Worm (Caenorhabditis elegans): ENCODE data around the gene math-9.
"Not testable (repeated sequence)": the region's sequence is repeated elsewhere in the genome, so short reads cannot be mapped to it uniquely, and the experiment has no call there.

math-9 gene

DNA sequence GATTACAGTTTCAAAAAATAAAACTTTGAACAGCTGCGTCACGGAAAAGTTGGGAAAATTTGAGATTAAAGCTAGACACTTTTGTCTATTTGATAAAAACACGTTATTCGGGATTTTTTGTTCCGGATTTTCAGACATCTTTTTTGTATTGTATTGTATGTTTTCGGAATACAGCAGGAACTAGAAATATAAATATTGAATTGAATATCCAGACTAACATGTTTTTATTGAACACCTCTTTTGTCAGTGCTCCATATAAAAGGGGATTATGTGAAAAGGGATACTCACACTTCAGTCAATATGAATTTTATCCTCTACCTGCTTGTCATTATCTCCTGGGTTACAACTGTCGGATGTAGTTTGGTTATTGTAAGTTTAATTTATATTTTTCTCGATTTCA, 3.3 kb upstream of the math-9 start, which contains the start of gene C16C4.1:
Gene C16C4.1 (plus strand): TSS at position 301 of the 400 bp plus-strand sequence.
- no peak for TF ChIP-seq dao-5 (tag; optimal IDR thresholded peaks at IDR 0.05)
- no peak for TF ChIP-seq him-1 (tag; optimal IDR thresholded peaks at IDR 0.05)
- TF ChIP-seq W03F9.2 (tag; optimal IDR thresholded peaks at IDR 0.05): no peak

DNA sequence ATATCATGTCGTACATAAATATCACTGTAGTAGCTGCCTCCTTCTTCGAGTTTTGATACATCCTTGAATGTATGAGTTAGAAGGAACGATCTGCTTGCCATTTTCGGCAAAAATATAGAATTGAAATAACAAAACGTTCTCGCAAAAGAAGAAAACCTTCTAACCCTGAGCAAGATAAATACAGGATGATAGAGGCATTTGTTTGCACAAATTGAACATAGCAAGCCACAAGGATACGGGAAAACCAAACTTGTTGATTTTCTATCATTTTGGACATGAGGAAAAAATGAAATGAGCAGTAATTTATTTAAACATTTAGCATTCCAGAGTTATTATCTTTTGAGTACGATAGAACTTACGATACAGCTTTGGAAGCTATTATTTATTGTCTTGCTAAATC, 1.5 kb downstream of the math-9 start, which contains the start of gene math-8:
Gene math-8 (minus strand): TSS at position 101 of the 400 bp plus-strand sequence.
- no peak for TF ChIP-seq him-1 (tag; optimal IDR thresholded peaks at IDR 0.05)
- TF ChIP-seq W03F9.2 (tag; optimal IDR thresholded peaks at IDR 0.05): no peak
- no peak for TF ChIP-seq dao-5 (tag; optimal IDR thresholded peaks at IDR 0.05)

DNA sequence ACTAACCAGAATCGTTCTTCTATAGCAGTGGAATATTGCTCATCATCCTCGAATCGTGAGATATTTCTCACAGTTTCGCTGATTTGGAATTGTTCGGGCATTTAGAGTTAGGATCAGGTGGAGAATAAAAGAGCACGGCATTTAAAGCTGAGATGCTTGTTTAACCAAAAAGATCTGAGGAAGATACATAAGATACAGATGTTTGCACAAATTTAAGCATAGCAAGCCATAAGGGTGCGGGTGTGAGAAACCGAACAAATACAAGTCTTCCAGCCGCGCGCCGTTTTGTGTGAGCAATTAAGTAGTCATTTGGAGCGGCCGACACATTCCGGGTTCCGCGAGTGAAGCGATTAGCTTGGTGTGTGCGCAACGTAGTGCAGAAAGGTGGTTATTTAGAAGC, 4.2 kb downstream of the math-9 start, which contains the start of gene math-7:
Gene math-7 (minus strand): TSS at position 101 of the 400 bp plus-strand sequence.
- TF ChIP-seq dao-5 (tag; optimal IDR thresholded peaks at IDR 0.05) (no peak), W03F9.2 (tag; optimal IDR thresholded peaks at IDR 0.05) (no peak), him-1 (tag; optimal IDR thresholded peaks at IDR 0.05) (no peak)

DNA sequence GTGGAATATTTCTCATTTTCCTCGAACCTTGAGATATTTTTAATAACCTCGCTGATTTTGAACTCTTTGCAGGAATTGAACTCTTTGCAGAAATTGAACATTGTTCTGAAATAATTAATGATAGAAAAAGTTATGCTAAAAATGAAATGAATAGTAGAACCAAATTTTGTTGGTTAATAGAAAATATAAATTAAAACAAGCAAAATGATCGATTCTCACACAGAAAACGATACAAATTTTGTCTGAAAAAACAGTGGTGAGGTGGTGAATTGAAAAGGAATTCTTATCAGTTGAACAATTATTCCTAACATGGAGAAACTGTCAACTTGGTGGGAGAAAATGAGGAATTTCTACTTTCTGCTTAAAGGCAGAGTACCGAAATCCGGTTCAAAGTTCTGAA, 5.9 kb downstream of the math-9 start, which contains the start of gene math-6:
Gene math-6 (minus strand): TSS at position 101 of the 400 bp plus-strand sequence.
- no peak for TF ChIP-seq W03F9.2 (tag; optimal IDR thresholded peaks at IDR 0.05)
- no peak for TF ChIP-seq dao-5 (tag; optimal IDR thresholded peaks at IDR 0.05)
- TF ChIP-seq him-1 (tag; optimal IDR thresholded peaks at IDR 0.05): no peak

DNA sequence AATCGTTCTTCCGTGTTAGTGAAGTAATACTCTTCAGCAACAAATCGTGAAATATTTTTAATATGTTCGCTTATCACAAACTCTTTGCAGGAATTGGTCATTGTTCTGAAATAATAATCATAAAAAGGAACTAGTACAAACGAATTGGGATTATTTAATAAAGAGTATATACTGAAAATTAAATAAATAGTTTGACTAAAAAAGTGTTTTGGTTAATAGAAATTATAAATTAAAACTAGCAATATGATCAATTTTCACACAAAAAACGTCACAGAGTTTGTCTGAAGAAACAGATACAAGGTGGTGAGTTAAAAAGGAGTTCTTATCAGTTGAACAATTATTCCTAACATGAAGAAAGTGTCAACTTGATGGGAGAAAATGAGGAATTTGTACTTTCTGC, 7.9 kb downstream of the math-9 start, which contains the start of gene math-5:
Gene math-5 (minus strand): TSS at position 101 of the 400 bp plus-strand sequence.
- TF ChIP-seq W03F9.2 (tag; optimal IDR thresholded peaks at IDR 0.05) (no peak), him-1 (tag; optimal IDR thresholded peaks at IDR 0.05) (no peak), dao-5 (tag; optimal IDR thresholded peaks at IDR 0.05) (no peak)

DNA sequence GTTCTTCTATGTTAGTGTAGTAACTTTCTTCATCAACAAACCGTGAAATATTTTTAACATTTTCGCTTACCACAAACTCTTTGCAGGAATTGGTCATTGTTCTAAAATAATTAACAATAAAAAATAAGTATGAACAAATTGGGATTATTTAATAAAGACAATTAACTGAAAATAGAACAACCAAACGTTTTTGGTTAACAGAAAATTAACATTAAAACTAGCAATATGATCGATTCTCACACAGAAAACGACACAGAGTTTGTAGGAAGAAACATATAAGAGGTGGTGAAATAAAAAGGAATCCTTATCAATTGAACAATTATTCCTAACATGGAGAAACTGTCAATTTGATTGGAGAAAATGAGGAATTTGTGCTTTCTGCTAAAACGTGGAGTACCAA, 11.9 kb downstream of the math-9 start, which contains the start of gene math-16:
Gene math-16 (minus strand): TSS at position 101 of the 400 bp plus-strand sequence.
- no peak for TF ChIP-seq dao-5 (tag; optimal IDR thresholded peaks at IDR 0.05)
- TF ChIP-seq W03F9.2 (tag; optimal IDR thresholded peaks at IDR 0.05): no peak
- no peak for TF ChIP-seq him-1 (tag; optimal IDR thresholded peaks at IDR 0.05)

DNA sequence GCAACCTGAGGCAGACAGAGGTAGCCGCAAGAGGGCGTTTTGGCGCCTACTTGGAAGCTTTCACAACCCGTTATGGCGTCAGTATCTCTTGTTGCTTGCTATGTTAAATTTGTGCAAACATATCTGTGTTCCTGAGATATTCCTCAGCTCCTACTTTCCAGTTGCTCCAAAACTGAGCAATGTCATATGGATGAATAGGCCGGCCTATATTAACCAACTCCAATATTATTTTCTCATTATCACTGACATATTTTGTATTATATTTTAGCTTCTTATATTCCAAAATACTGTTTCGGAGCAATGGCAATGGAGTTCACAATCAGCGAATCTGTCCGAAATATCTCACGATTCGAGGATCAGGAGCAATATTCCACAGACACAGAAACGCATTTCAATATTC, 14.9 kb downstream of the math-9 start, which contains the start of gene math-13:
Gene math-13 (plus strand): TSS at position 301 of the 400 bp plus-strand sequence.
- TF ChIP-seq W03F9.2 (tag; optimal IDR thresholded peaks at IDR 0.05) (no peak), dao-5 (tag; optimal IDR thresholded peaks at IDR 0.05) (no peak), him-1 (tag; optimal IDR thresholded peaks at IDR 0.05) (no peak)

DNA sequence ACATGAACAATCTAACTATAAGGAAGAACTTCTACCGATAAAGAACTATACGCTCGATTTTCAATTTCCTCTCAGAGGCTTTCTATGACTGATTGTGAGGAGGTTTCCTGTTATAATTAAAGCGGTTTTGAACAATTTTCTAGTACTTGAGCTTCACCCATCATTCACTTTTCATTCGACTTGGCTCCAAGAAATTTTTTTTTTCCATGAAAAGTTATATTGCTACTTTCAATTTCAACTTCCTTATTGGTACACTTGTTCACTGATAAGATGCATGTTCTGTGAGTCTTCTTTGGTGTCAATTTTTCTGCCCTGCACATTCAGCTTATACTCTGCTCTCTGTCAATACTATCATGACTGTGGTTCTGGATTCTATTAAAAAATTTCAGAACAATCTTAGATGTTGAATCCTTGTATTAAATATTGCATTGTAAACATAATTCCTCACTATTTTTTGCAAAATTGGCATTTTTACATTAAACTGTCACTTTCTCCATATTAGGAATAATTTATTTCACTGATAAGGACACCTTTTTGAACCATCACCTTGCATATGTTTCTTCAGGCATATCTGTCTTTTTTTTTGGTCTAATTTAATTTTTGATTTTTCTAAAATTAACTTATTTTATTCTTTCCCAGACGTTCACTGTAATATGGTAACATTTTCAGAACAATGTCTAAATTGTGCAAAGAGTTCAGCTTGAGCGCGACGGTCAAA, 19.5 kb downstream of the math-9 start, which contains the start of gene math-10:
Gene math-10 (plus strand): TSS at position 668 of the 718 bp plus-strand sequence.
- TF ChIP-seq W03F9.2 (tag; optimal IDR thresholded peaks at IDR 0.05) (no peak), dao-5 (tag; optimal IDR thresholded peaks at IDR 0.05) (no peak), him-1 (tag; optimal IDR thresholded peaks at IDR 0.05) (no peak)

DNA sequence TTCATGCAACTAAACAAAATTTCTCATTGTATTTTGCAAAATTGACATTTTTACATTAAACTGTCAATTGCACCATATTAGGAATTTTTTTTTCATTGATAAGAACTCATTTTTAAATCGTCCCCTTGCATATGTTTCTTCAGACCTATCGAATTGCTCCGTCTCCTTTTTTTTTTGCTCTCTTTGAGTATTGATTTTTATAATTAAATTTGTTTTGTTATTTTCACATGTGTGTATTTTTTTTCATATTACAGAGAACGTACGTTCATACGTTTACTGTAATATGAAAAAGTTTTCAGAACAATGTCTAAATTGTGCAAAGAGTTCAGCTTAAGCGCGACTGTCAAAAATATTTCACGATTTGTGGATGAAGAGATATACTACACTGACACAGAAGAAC, 21.5 kb downstream of the math-9 start, which contains the start of gene math-14:
Gene math-14 (plus strand): TSS at position 301 of the 400 bp plus-strand sequence.
- TF ChIP-seq dao-5 (tag; optimal IDR thresholded peaks at IDR 0.05) (no peak), W03F9.2 (tag; optimal IDR thresholded peaks at IDR 0.05) (no peak), him-1 (tag; optimal IDR thresholded peaks at IDR 0.05) (no peak)

DNA sequence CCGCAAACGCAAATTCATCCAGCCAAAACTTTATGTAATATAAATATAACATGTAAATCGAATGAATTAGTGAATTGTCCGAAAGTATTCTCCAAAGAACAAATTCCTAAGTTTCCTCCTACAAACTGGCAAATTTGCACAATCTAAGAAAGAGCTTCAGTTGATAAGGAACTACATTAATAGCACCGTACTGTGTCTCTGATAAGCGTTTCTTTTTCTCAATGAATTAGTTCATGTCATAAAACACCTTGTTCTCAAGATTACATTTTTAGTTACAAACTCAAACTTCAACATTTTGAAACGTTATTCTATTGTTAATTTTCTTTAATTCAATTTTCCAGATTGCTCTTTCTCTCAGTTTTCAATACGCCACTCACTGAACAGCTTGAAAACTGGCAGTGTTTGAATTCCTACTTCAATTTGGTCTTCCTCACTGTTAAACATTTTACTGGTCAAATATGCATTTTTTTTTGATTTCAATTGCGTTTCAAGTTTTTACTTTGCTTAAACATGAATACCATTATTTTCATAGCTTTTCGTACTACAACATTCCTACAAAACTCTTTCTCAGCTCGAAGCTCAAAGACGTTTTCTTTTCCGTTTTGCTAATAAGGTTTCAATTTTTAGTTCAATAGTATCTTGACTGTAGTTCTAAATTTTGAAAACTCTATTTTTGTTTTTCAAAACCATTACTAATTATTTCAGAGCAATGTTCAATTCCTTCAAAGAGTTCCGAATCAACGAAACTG, 24.7 kb downstream of the math-9 start, which contains the start of gene math-15:
Gene math-15 (plus strand): TSS at position 699 of the 749 bp plus-strand sequence.
- TF ChIP-seq him-1 (tag; optimal IDR thresholded peaks at IDR 0.05) (no peak), dao-5 (tag; optimal IDR thresholded peaks at IDR 0.05) (no peak), W03F9.2 (tag; optimal IDR thresholded peaks at IDR 0.05) (no peak)

DNA sequence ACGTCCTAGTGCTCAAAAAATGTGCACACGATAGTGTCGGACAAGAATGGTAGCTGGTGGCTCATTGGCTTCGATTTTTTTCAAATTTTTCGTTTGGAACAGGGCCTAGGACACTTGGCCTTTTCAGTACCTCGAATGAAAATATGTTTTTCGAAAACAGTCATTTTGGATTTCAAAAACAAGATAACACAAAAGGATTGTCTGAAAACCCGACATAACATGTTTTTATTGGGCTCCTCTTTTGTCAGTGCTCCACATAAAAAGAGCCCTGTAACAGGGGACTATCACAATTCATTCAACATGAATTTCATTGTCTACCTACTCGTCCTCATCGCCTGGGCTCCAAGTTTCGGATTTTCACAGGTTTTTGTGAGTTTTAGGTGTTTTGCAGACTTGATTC, 26.3 kb downstream of the math-9 start, which contains the start of gene C16C4.17:
Gene C16C4.17 (plus strand): TSS at position 301 of the 400 bp plus-strand sequence.
- TF ChIP-seq W03F9.2 (tag; optimal IDR thresholded peaks at IDR 0.05): no peak
- TF ChIP-seq him-1 (tag; optimal IDR thresholded peaks at IDR 0.05): no peak
- no peak for TF ChIP-seq dao-5 (tag; optimal IDR thresholded peaks at IDR 0.05)

DNA sequence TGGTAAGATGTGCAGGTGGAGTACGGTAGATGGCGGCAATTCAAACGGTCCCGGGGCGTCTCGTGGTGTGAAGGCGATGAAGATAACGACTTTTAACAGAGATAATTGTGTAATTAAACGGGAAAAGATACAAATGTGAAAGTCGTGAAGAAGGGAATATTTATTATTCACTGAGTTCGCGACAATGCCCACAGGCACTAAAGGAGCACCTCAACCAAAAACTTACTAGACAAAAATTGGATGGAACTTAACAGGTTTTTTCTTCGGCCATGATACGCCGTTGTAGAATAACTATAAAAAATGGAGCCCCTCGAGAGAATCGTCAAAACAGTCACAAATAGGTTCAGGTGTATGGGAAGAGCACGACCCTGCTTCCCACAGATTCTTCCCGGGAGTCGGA, 28.2 kb downstream of the math-9 start, which contains the start of gene fbxb-98:
Gene fbxb-98 (plus strand): TSS at position 301 of the 400 bp plus-strand sequence.
- TF ChIP-seq him-1, W03F9.2, dao-5 (tag; optimal IDR thresholded peaks at IDR 0.05): not testable (repeated sequence)

DNA sequence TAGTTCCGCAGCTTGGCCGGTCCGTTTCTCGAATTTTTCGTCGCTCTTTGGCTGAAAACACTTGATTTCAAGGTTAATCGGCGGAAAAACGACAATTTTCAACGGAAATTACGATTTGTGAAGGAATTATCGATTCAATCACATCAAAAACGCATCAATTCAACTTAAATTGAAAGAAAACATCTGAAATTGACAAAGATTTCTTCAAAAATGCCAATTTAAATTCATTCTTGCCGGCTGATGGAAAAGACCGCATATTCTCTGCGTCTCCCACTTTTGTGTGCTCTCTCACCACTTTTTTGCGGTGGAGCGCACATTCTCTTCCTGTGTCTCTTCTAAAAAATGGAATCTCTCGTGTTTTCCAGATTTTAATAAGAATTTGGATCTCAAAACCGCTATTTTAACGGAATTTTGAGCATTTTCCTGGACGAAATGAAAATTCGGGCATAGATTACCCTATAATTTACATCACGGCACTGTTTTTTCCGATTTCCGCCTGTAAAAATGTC, 29.2 kb downstream of the math-9 start, which contains the start of gene C16C4.18:
Gene C16C4.18 (minus strand): TSS at position 51 of the 509 bp plus-strand sequence.
- TF ChIP-seq dao-5, W03F9.2, him-1 (tag; optimal IDR thresholded peaks at IDR 0.05): not testable (repeated sequence)

Measured in whole organism, L4/young adult.